Worm (Caenorhabditis elegans) whole organism, midembryonic: ENCODE data around the gene acs-18.

Experiments used
- klf-2 ChIP-seq: fragments of 200-800 bp; sonication (Bioruptor generic); conservative IDR thresholded peaks from 2 replicates; pipeline ENCODE4 v1.3.6; 2022; ENCODE audit warnings: missing genetic modification reagents, missing genetic modification characterization, missing compliant biosample characterization
- ref-1 ChIP-seq: fragments of 200-800 bp; sonication (Bioruptor generic); conservative IDR thresholded peaks from 2 replicates; pipeline ENCODE4 v1.3.6; 2022; ENCODE audit warnings: missing genetic modification reagents, missing genetic modification characterization, missing compliant biosample characterization
- ztf-29 ChIP-seq: fragments of 200-800 bp; sonication (Bioruptor generic); IDR thresholded peaks from 2 replicates; pipeline ENCODE4 v1.3.6; 2022; ENCODE audit warnings: missing genetic modification reagents, missing genetic modification characterization, missing compliant biosample characterization

DNA sequence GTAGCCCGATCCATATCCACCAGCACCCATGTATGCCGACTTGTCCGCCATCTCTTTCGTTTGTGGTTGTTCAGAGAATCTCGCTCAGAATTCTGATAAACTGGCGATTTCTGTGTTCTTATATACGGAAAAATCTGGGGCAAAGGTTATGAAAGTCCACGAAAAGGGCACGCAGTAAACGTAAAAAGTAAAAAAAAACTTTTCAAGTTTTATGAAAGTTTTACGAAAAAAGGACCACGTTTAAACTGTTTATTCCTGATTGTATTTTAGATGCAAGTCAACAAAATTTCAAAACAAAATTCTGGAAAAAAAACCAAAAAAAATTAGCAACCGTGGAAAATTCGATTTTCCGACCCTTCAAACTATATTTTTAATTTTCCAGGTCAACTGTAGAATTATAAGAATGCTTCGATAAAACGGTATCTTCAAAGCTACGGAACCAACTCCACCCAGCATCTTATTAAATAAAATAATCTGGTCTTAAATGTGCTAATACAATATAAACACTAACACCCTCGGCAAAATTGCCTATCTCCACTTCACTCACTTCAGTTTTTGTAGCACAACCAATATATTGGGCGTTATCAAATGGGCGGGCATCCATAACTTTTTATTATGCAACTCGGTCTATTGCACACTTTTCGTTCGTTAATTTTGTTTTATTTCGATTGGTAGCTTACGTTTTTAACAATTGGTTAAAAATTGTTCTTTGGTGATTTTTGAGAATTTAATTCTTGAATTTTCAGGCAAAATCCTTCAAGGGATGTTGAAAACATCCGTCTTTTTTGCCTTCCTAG is 44.1 kb downstream of the acs-18 start, which contains the start of the genes nspd-7 and Y43C5A.2:
- no peak for TF ChIP-seq ztf-29 (GFP tag; lab: Robert Waterston, UW)
- TF ChIP-seq klf-2 = no peak
- no peak for TF ChIP-seq ref-1
